Fruit fly (Drosophila melanogaster) whole organism, embryonic: ENCODE results near the gene yellow-b.

Experiments
- CG10565 ChIP-seq: fragments of 200-800 bp; sonication (Bioruptor generic); optimal IDR thresholded peaks from 3 replicates; lab custom pipeline; 2016; ENCODE audit warnings: missing biosample characterization, mild to moderate bottlenecking, missing genetic modification characterization
- CG11398 ChIP-seq: fragments of 200-800 bp; sonication (Bioruptor generic); optimal IDR thresholded peaks from 2 replicates; lab custom pipeline; 2016; ENCODE audit warnings: missing biosample characterization, missing genetic modification characterization
- CG13287 ChIP-seq: fragments of 200-800 bp; sonication (Bioruptor generic); IDR thresholded peaks from 2 replicates; pipeline ENCODE4 v1.3.6; 2022; ENCODE audit warnings: missing biosample characterization, missing genetic modification characterization; ENCODE audit not compliant: partially characterized antibody
- CG14050 ChIP-seq: fragments of 200-800 bp; sonication (Bioruptor generic); IDR thresholded peaks from 3 replicates; pipeline ENCODE4 v1.3.6; 2022; ENCODE audit warnings: missing biosample characterization, missing genetic modification characterization
- CG16815 ChIP-seq: fragments of 200-800 bp; sonication (Bioruptor generic); optimal IDR thresholded peaks from 3 replicates; lab custom pipeline; 2017; ENCODE audit warnings: missing biosample characterization, mild to moderate bottlenecking, missing genetic modification characterization
- CG17912 ChIP-seq: fragments of 200-800 bp; sonication (Bioruptor generic); optimal IDR thresholded peaks from 2 replicates; lab custom pipeline; 2018; ENCODE audit warnings: missing biosample characterization, mild to moderate bottlenecking, missing genetic modification characterization
- CG30020 ChIP-seq: fragments of 200-800 bp; optimal IDR thresholded peaks from 2 replicates; lab custom pipeline; 2019; ENCODE audit warnings: missing biosample characterization, mild to moderate bottlenecking, missing genetic modification characterization, moderate library complexity
- CG33213 ChIP-seq: fragments of 200-800 bp; sonication (Bioruptor generic); optimal IDR thresholded peaks from 3 replicates; lab custom pipeline; 2016; ENCODE audit warnings: missing biosample characterization, missing genetic modification characterization
- CG34224 ChIP-seq: fragments of 200-800 bp; sonication (Bioruptor generic); IDR thresholded peaks from 3 replicates; pipeline ENCODE4 v1.3.6; 2022; ENCODE audit warnings: missing biosample characterization, missing genetic modification characterization; ENCODE audit not compliant: partially characterized antibody
- CG3847 ChIP-seq: fragments of 200-800 bp; sonication (Bioruptor generic); IDR thresholded peaks from 2 replicates; pipeline ENCODE4 v1.3.6; 2022; ENCODE audit warnings: missing biosample characterization, missing genetic modification characterization
- CG42726 ChIP-seq: fragments of 200-800 bp; sonication (Bioruptor generic); IDR thresholded peaks from 2 replicates; pipeline ENCODE4 v1.3.6; 2022; ENCODE audit warnings: missing biosample characterization, missing genetic modification characterization; ENCODE audit not compliant: partially characterized antibody
- CG4424 ChIP-seq: fragments of 200-800 bp; sonication (Bioruptor generic); optimal IDR thresholded peaks from 3 replicates; lab custom pipeline; 2016; ENCODE audit warnings: missing biosample characterization, missing genetic modification characterization
- CG5953 ChIP-seq: fragments of 200-800 bp; sonication (Bioruptor generic); IDR thresholded peaks from 2 replicates; pipeline ENCODE4 v1.3.6; 2022; ENCODE audit warnings: missing biosample characterization, missing genetic modification characterization
- CG6813 ChIP-seq: fragments of 200-800 bp; sonication (Bioruptor generic); optimal IDR thresholded peaks from 2 replicates; lab custom pipeline; 2017; ENCODE audit warnings: missing biosample characterization, missing genetic modification characterization, mild to moderate bottlenecking, moderate library complexity, missing genetic modification reagents
- CG6854 ChIP-seq: fragments of 200-800 bp; sonication (Bioruptor generic); optimal IDR thresholded peaks from 3 replicates; lab custom pipeline; 2017; ENCODE audit warnings: missing biosample characterization, mild to moderate bottlenecking, missing genetic modification characterization
- CG7987 ChIP-seq: fragments of 200-800 bp; sonication (Bioruptor generic); optimal IDR thresholded peaks from 2 replicates; lab custom pipeline; 2018; ENCODE audit warnings: missing biosample characterization, mild to moderate bottlenecking, missing genetic modification characterization, moderate library complexity
- CG8765 ChIP-seq: fragments of 200-800 bp; sonication (Bioruptor generic); IDR thresholded peaks from 2 replicates; pipeline ENCODE4 v1.3.6; 2022; ENCODE audit warnings: missing biosample characterization, missing genetic modification characterization
- CG9727 ChIP-seq: fragments of 200-800 bp; sonication (Bioruptor generic); optimal IDR thresholded peaks from 3 replicates; lab custom pipeline; 2017; ENCODE audit warnings: missing biosample characterization, mild to moderate bottlenecking, missing genetic modification characterization
- Dip2 ChIP-seq: fragments of 200-800 bp; sonication (Bioruptor generic); IDR thresholded peaks from 2 replicates; pipeline ENCODE4 v1.3.6; 2022; ENCODE audit warnings: missing biosample characterization, missing genetic modification characterization
- Dll ChIP-seq: fragments of 200-800 bp; sonication (Bioruptor generic); IDR thresholded peaks from 4 replicates; pipeline ENCODE4 v1.3.6; 2022; ENCODE audit warnings: missing biosample characterization, missing genetic modification characterization; ENCODE audit not compliant: partially characterized antibody
- Ets65A ChIP-seq: fragments of 200-800 bp; sonication (Bioruptor generic); peaks from one replicate; lab custom pipeline; 2016; ENCODE audit warnings: missing biosample characterization, missing genetic modification characterization
- H2.0 ChIP-seq: fragments of 200-800 bp; sonication (Bioruptor generic); IDR thresholded peaks from 2 replicates; pipeline ENCODE4 v1.3.6; 2022; ENCODE audit warnings: missing biosample characterization, missing genetic modification characterization
- Hand ChIP-seq: fragments of 200-800 bp; sonication (Bioruptor generic); optimal IDR thresholded peaks from 2 replicates; lab custom pipeline; 2017; ENCODE audit warnings: mild to moderate bottlenecking, missing biosample characterization, missing genetic modification reagents, missing genetic modification characterization
- HmgZ ChIP-seq: fragments of 200-800 bp; sonication (Bioruptor generic); optimal IDR thresholded peaks from 2 replicates; lab custom pipeline; 2018; ENCODE audit warnings: missing biosample characterization, mild to moderate bottlenecking, missing genetic modification characterization
- MTF-1 ChIP-seq: fragments of 200-800 bp; sonication (Bioruptor generic); optimal IDR thresholded peaks from 2 replicates; lab custom pipeline; 2018; ENCODE audit warnings: missing biosample characterization, mild to moderate bottlenecking, missing genetic modification characterization, borderline replicate concordance
- Med ChIP-seq: fragments of 200-800 bp; sonication (Bioruptor generic); peaks from one replicate; lab custom pipeline; 2016; ENCODE audit warnings: missing biosample characterization, missing genetic modification characterization, mild to moderate bottlenecking, inconsistent platforms, moderate library complexity
- NC2β ChIP-seq: fragments of 200-800 bp; sonication (Bioruptor generic); optimal IDR thresholded peaks from 2 replicates; lab custom pipeline; 2016; ENCODE audit warnings: missing biosample characterization, missing genetic modification characterization
- NK7.1 ChIP-seq: fragments of 200-800 bp; sonication (Bioruptor generic); optimal IDR thresholded peaks from 3 replicates; lab custom pipeline; 2016; ENCODE audit warnings: missing biosample characterization, missing genetic modification characterization
- Pdp1 ChIP-seq, 2 experiments: fragments of 200-800 bp; sonication (Bioruptor generic); optimal IDR thresholded peaks; 3 replicates each; lab custom pipeline; 2016; ENCODE audit warnings: missing biosample characterization in 2 of 2, missing genetic modification characterization in 2 of 2, mild to moderate bottlenecking in 1 of 2, moderate library complexity in 1 of 2
- Ssrp ChIP-seq: fragments of 200-800 bp; sonication (Bioruptor generic); optimal IDR thresholded peaks from 2 replicates; lab custom pipeline; 2018; ENCODE audit warnings: missing biosample characterization, mild to moderate bottlenecking, missing genetic modification characterization, moderate library complexity
- Trl ChIP-seq, 3 experiments: fragments of >200 bp in 2 of 3; fragments of 200-800 bp in 1 of 3; sonication (Bioruptor generic) in 1 of 3; optimal IDR thresholded peaks; 2 replicates in 1 of 3; 3 replicates in 2 of 3; lab custom pipeline; 2016 to 2017; ENCODE audit warnings: missing biosample characterization in 1 of 3, missing genetic modification characterization in 1 of 3
- amos ChIP-seq: fragments of 200-800 bp; sonication (Bioruptor generic); IDR thresholded peaks from 2 replicates; pipeline ENCODE4 v1.3.6; 2022; ENCODE audit warnings: missing biosample characterization, missing genetic modification characterization; ENCODE audit not compliant: partially characterized antibody
- bcd ChIP-seq: fragments of 200-800 bp; sonication (Bioruptor generic); optimal IDR thresholded peaks from 2 replicates; lab custom pipeline; 2017; ENCODE audit warnings: missing biosample characterization, mild to moderate bottlenecking, missing genetic modification characterization
- bowl ChIP-seq: fragments of 200-800 bp; sonication (Bioruptor generic); IDR thresholded peaks from 2 replicates; pipeline ENCODE4 v1.3.6; 2022; ENCODE audit warnings: missing biosample characterization, missing genetic modification characterization
- corto ChIP-seq: fragments of 200-800 bp; sonication (Bioruptor generic); optimal IDR thresholded peaks from 2 replicates; lab custom pipeline; 2016; ENCODE audit warnings: missing biosample characterization, mild to moderate bottlenecking, missing genetic modification characterization, moderate library complexity
- crol ChIP-seq: fragments of 200-800 bp; sonication (Bioruptor generic); IDR thresholded peaks from 2 replicates; pipeline ENCODE4 v1.3.6; 2022; ENCODE audit warnings: missing biosample characterization, missing genetic modification characterization
- crp ChIP-seq, 2 experiments: fragments of 200-800 bp; sonication (Bioruptor generic); optimal IDR thresholded peaks; 2 replicates in 1 of 2; 3 replicates in 1 of 2; lab custom pipeline; 2017; ENCODE audit warnings: missing biosample characterization in 2 of 2, missing genetic modification characterization in 2 of 2, mild to moderate bottlenecking in 1 of 2, moderate library complexity in 1 of 2
- dimm ChIP-seq: fragments of 200-800 bp; sonication (Bioruptor generic); IDR thresholded peaks from 2 replicates; pipeline ENCODE4 v1.3.6; 2022; ENCODE audit warnings: missing biosample characterization, missing genetic modification characterization
- dmrt99B ChIP-seq: fragments of 200-800 bp; sonication (Bioruptor generic); optimal IDR thresholded peaks from 2 replicates; lab custom pipeline; 2018; ENCODE audit warnings: missing biosample characterization, mild to moderate bottlenecking, missing genetic modification characterization, moderate library complexity
- ftz-f1 ChIP-seq: fragments of 200-800 bp; sonication (Bioruptor generic); optimal IDR thresholded peaks from 2 replicates; lab custom pipeline; 2016; ENCODE audit warnings: missing biosample characterization, missing genetic modification characterization
- gem ChIP-seq: fragments of 200-800 bp; sonication (Bioruptor generic); optimal IDR thresholded peaks from 2 replicates; lab custom pipeline; 2019; ENCODE audit warnings: missing biosample characterization, mild to moderate bottlenecking, missing genetic modification characterization, moderate library complexity
- inv ChIP-seq: fragments of 200-800 bp; sonication (Bioruptor generic); IDR thresholded peaks from 2 replicates; pipeline ENCODE4 v1.3.6; 2022; ENCODE audit warnings: missing biosample characterization, missing genetic modification characterization; ENCODE audit not compliant: partially characterized antibody
- mam ChIP-seq: fragments of 200-800 bp; sonication (Bioruptor generic); optimal IDR thresholded peaks from 3 replicates; lab custom pipeline; 2016; ENCODE audit warnings: missing biosample characterization, missing genetic modification characterization
- pzg ChIP-seq: fragments of 200-800 bp; sonication (Bioruptor generic); optimal IDR thresholded peaks from 3 replicates; lab custom pipeline; 2018; ENCODE audit warnings: missing biosample characterization, mild to moderate bottlenecking, missing genetic modification characterization, moderate library complexity
- sd ChIP-seq: fragments of 200-800 bp; sonication (Bioruptor generic); optimal IDR thresholded peaks from 3 replicates; lab custom pipeline; 2018; ENCODE audit warnings: missing biosample characterization, mild to moderate bottlenecking, missing genetic modification characterization, moderate library complexity
- sob ChIP-seq: fragments of 200-800 bp; sonication (Bioruptor generic); IDR thresholded peaks from 2 replicates; pipeline ENCODE4 v1.3.6; 2022; ENCODE audit warnings: missing biosample characterization, missing genetic modification characterization
- sqz ChIP-seq: fragments of 200-800 bp; sonication (Bioruptor generic); optimal IDR thresholded peaks from 3 replicates; lab custom pipeline; 2018; ENCODE audit warnings: missing biosample characterization, mild to moderate bottlenecking, missing genetic modification characterization
- sug ChIP-seq: fragments of 200-800 bp; optimal IDR thresholded peaks from 2 replicates; lab custom pipeline; 2019; ENCODE audit warnings: missing biosample characterization, mild to moderate bottlenecking, missing genetic modification characterization, moderate library complexity
- wek ChIP-seq: fragments of 200-800 bp; sonication (Bioruptor generic); optimal IDR thresholded peaks from 3 replicates; lab custom pipeline; 2018; ENCODE audit warnings: missing biosample characterization, mild to moderate bottlenecking, missing genetic modification characterization, moderate library complexity
- zen ChIP-seq: fragments of 200-800 bp; sonication (Bioruptor generic); optimal IDR thresholded peaks from 3 replicates; lab custom pipeline; 2018; ENCODE audit warnings: missing biosample characterization, mild to moderate bottlenecking, missing genetic modification characterization, moderate library complexity

Gene yellow-b

DNA sequence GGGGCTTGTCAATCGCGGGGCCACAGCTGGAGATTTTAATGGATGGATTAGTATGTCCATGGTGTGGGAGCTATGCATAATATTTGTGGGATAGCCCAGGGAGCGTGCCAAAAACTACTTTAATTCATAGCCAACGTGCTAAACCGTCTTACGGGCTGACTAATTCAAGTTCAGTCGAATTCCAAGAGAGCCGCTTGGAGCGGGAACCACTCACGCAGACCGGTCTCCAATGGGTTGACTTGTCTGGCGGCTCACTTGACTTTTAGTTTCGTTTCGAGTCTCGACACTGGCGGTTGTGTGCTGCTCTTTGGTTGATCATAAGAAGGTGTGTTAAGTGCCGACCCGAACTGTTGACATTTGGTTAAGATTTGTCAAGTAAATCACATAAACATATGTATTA is at the start of gene yellow-b:
Gene yellow-b, plus strand, starts transcription at position 263 of the 400 bp plus-strand sequence.
- TF ChIP-seq Pdp1 (GFP tag; optimal IDR thresholded peaks at IDR 0.05; lab: Kevin White, UChicago) (no peak), CG7987 (GFP tag; lab: Kevin White, UChicago) (no peak), NC2β (GFP tag; lab: Kevin White, UChicago) (no peak), dmrt99B (tag; lab: Kevin White, UChicago) (no peak), CG34224 (GFP tag; lab: Robert Waterston, UW) (0 out of 3 replicates have a peak, but pooled peaks have one; percentile 20), CG6813 (no peak), CG5953 (no peak), HmgZ (tag; lab: Kevin White, UChicago) (no peak), bowl (GFP tag; lab: Robert Waterston, UW) (no peak), pzg (GFP tag; lab: Kevin White, UChicago) (no peak), amos (0 out of 2 replicates have a peak, but pooled peaks have one; percentile 9), ftz-f1 (GFP tag; lab: Kevin White, UChicago) (no peak), sob (GFP tag; lab: Robert Waterston, UW) (peak; percentile 31; the same call in 1 of the 2 replicates), CG4424 (GFP tag; lab: Kevin White, UChicago) (no peak), sug (tag; lab: Kevin White, UChicago) (no peak), inv (GFP tag; lab: Robert Waterston, UW) (no peak), Dip2 (GFP tag; lab: Robert Waterston, UW) (no peak), corto (GFP tag; lab: Kevin White, UChicago) (no peak), gem (tag; lab: Kevin White, UChicago) (no peak), CG6854 (GFP tag; lab: Kevin White, UChicago) (no peak), crol (GFP tag; lab: Robert Waterston, UW) (no peak), Dll (GFP tag; lab: Robert Waterston, UW) (no peak), CG10565 (GFP tag; lab: Kevin White, UChicago) (no peak), mam (GFP tag; lab: Kevin White, UChicago) (no peak), Trl (optimal IDR thresholded peaks at IDR 0.05; lab: Kevin White, UChicago) (peak; percentile 14 to 21), Trl (GFP tag; optimal IDR thresholded peaks at IDR 0.05; lab: Kevin White, UChicago) (no peak), CG16815 (GFP tag; lab: Kevin White, UChicago) (no peak), wek (GFP tag; lab: Kevin White, UChicago) (no peak), sqz (GFP tag; lab: Kevin White, UChicago) (no peak), Ssrp (tag; lab: Kevin White, UChicago) (no peak), CG30020 (tag; lab: Kevin White, UChicago) (no peak), CG11398 (GFP tag; lab: Kevin White, UChicago) (no peak), CG3847 (GFP tag; lab: Robert Waterston, UW) (no peak), CG13287 (GFP tag; lab: Robert Waterston, UW) (peak; percentile 29; the same call in 1 of the 2 replicates), CG14050 (GFP tag; lab: Robert Waterston, UW) (no peak), NK7.1 (GFP tag; lab: Kevin White, UChicago) (no peak), Med (GFP tag; lab: Kevin White, UChicago) (peak; percentile 76), CG9727 (no peak), bcd (GFP tag; lab: Kevin White, UChicago) (no peak), Ets65A (GFP tag; lab: Kevin White, UChicago) (no peak), CG17912 (GFP tag; lab: Kevin White, UChicago) (no peak), Hand (GFP tag; lab: Kevin White, UChicago) (no peak), MTF-1 (no peak), zen (tag; lab: Kevin White, UChicago) (no peak), CG42726 (GFP tag; lab: Robert Waterston, UW) (no peak), crp (GFP tag; optimal IDR thresholded peaks at IDR 0.05; lab: Kevin White, UChicago) (no peak), dimm (GFP tag; lab: Robert Waterston, UW) (no peak), CG8765 (no peak), sd (tag; lab: Kevin White, UChicago) (peak; percentile 98), H2.0 (GFP tag; lab: Robert Waterston, UW) (no peak), CG33213 (GFP tag; lab: Kevin White, UChicago) (no peak)
